Fruit fly (Drosophila melanogaster): ENCODE results near the gene Ada.

DNA sequence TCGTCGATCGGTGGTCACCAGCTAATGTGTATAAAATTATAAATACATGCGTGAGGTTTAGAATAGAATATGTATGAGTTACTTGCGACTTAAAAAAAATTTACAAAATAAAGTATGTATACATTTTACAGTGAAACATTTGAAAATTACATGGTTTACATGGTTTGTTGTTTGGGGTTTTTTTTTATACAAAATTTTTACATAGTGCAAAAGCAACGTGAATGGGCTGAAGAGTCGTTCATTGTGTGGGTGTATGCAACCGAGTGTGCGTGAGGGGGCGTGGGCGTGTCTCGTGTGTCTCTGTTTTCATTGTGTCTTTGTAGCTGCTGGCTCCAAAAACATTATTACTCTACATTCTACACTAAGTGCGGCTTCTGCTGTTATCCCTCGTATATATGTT, 4.9 kb downstream of the Ada start:
- TF ChIP-seq luna (GFP tag; optimal IDR thresholded peaks at IDR 0.05) = no peak
- no peak for TF ChIP-seq CG9437 (GFP tag; optimal IDR thresholded peaks at IDR 0.05)
- no peak for TF ChIP-seq CG31365 (tag; optimal IDR thresholded peaks at IDR 0.05)
- no peak for TF ChIP-seq ash1 (GFP tag; optimal IDR thresholded peaks at IDR 0.05)
- no peak for TF ChIP-seq zf30C (GFP tag; optimal IDR thresholded peaks at IDR 0.05)
- TF ChIP-seq sisA (GFP tag; IDR thresholded peaks at IDR 0.05) = no peak
- no peak for TF ChIP-seq Lim3 (GFP tag; IDR thresholded peaks at IDR 0.05)
